Worm (Caenorhabditis elegans) whole organism, L1 larva: ENCODE results near the gene mars-1.

Experiments used
- aly-2 ChIP-seq: fragments of 150-350 bp; optimal IDR thresholded peaks from 2 replicates; lab custom pipeline; 2014; ENCODE audit warnings: missing biosample characterization, missing genetic modification characterization
- ces-1 ChIP-seq: fragments of 150-350 bp; optimal IDR thresholded peaks from 2 replicates; lab custom pipeline; 2014; ENCODE audit warnings: missing biosample characterization, missing genetic modification reagents, missing genetic modification characterization
- fos-1 ChIP-seq: fragments of 150-350 bp; optimal IDR thresholded peaks from 2 replicates; lab custom pipeline; 2014; ENCODE audit warnings: missing biosample characterization, missing genetic modification characterization
- irx-1 ChIP-seq: sonication (generic microtip); optimal IDR thresholded peaks from 2 replicates; lab custom pipeline; 2016; ENCODE audit warnings: missing genetic modification characterization, missing compliant biosample characterization
- lin-13 ChIP-seq: fragments of 150-350 bp; optimal IDR thresholded peaks from 2 replicates; lab custom pipeline; 2014; ENCODE audit warnings: missing biosample characterization, missing genetic modification reagents, missing genetic modification characterization
- lin-15B ChIP-seq: fragments of 150-350 bp; sonication (generic microtip); optimal IDR thresholded peaks from 3 replicates; lab custom pipeline; 2014; ENCODE audit warnings: missing biosample characterization, missing genetic modification characterization
- mep-1 ChIP-seq: fragments of 150-350 bp; optimal IDR thresholded peaks from 2 replicates; lab custom pipeline; 2014; ENCODE audit warnings: missing biosample characterization, missing genetic modification characterization
- nhr-11 ChIP-seq: fragments of 150-350 bp; optimal IDR thresholded peaks from 2 replicates; lab custom pipeline; 2014; ENCODE audit warnings: missing biosample characterization, missing genetic modification characterization
- nhr-77 ChIP-seq: fragments of 150-350 bp; optimal IDR thresholded peaks from 2 replicates; lab custom pipeline; 2014; ENCODE audit warnings: missing biosample characterization, missing genetic modification characterization
- nhr-90 ChIP-seq: sonication (generic microtip); optimal IDR thresholded peaks from 2 replicates; lab custom pipeline; 2016; ENCODE audit warnings: mild to moderate bottlenecking, missing genetic modification characterization, missing compliant biosample characterization; ENCODE audit not compliant: poor library complexity
- snpc-4 ChIP-seq: fragments of 150-350 bp; optimal IDR thresholded peaks from 2 replicates; lab custom pipeline; 2014; ENCODE audit warnings: missing biosample characterization, missing genetic modification characterization
- sptf-1 ChIP-seq: fragments of 150-350 bp; optimal IDR thresholded peaks from 2 replicates; lab custom pipeline; 2014; ENCODE audit warnings: missing biosample characterization, missing genetic modification characterization
- unc-98 ChIP-seq: fragments of 200-800 bp; sonication (Bioruptor generic); IDR thresholded peaks from 2 replicates; pipeline ENCODE4 v1.3.6; 2022; ENCODE audit warnings: missing genetic modification characterization, missing compliant biosample characterization
- ztf-11 ChIP-seq, 2 experiments: sonication (generic microtip); optimal IDR thresholded peaks; 2 replicates each; lab custom pipeline; 2016 to 2017; ENCODE audit warnings: missing genetic modification characterization in 2 of 2, missing biosample characterization in 1 of 2, missing compliant biosample characterization in 1 of 2

ce11 chrIV:11665010-11665409 lies 29.7 kb upstream of the mars-1 start, which contains the start of gene ZK809.9:
- TF ChIP-seq sptf-1 (tag; lab: Kevin White, UChicago) (no peak), snpc-4 (tag; lab: Kevin White, UChicago) (no peak), ztf-11 (tag; optimal IDR thresholded peaks at IDR 0.05; lab: Kevin White, UChicago) (no peak), nhr-11 (tag; lab: Kevin White, UChicago) (no peak), mep-1 (tag; lab: Kevin White, UChicago) (no peak), lin-13 (GFP tag; lab: Kevin White, UChicago) (no peak), nhr-90 (tag; lab: Kevin White, UChicago) (no peak), aly-2 (tag; lab: Kevin White, UChicago) (no peak), irx-1 (tag; lab: Kevin White, UChicago) (no peak), unc-98 (GFP tag; lab: Robert Waterston, UW) (no peak), lin-15B (no peak), ces-1 (GFP tag; lab: Kevin White, UChicago) (no peak), nhr-77 (tag; lab: Kevin White, UChicago) (no peak), fos-1 (no peak)
